Fruit fly (Drosophila melanogaster) whole organism, embryonic: ENCODE results near the gene Teh1.

Source experiments
- Aef1 ChIP-seq: fragments of 200-800 bp; sonication (Bioruptor generic); IDR thresholded peaks from 3 replicates; pipeline ENCODE4 v1.3.6; 2022; ENCODE audit warnings: missing biosample characterization, missing genetic modification characterization
- Atf3 ChIP-seq: fragments of 200-800 bp; sonication (Bioruptor generic); optimal IDR thresholded peaks from 3 replicates; lab custom pipeline; 2016; ENCODE audit warnings: missing biosample characterization, missing genetic modification characterization
- Atf6 ChIP-seq: fragments of 200-800 bp; sonication (Bioruptor generic); IDR thresholded peaks from 2 replicates; pipeline ENCODE4 v1.3.6; 2022; ENCODE audit warnings: missing biosample characterization, missing genetic modification characterization
- CG10654 ChIP-seq: fragments of 200-800 bp; sonication (Bioruptor generic); optimal IDR thresholded peaks from 2 replicates; lab custom pipeline; 2016; ENCODE audit warnings: missing biosample characterization, missing genetic modification characterization
- CG11504 ChIP-seq: fragments of 200-800 bp; sonication (Bioruptor generic); optimal IDR thresholded peaks from 3 replicates; lab custom pipeline; 2019; ENCODE audit warnings: missing biosample characterization, mild to moderate bottlenecking, missing genetic modification characterization, moderate library complexity
- CG12071 ChIP-seq: fragments of 200-800 bp; sonication (Bioruptor generic); optimal IDR thresholded peaks from 3 replicates; lab custom pipeline; 2018; ENCODE audit warnings: missing biosample characterization, mild to moderate bottlenecking, missing genetic modification characterization
- CG12236 ChIP-seq: fragments of 200-800 bp; sonication (Bioruptor generic); optimal IDR thresholded peaks from 2 replicates; lab custom pipeline; 2016; ENCODE audit warnings: missing biosample characterization, missing genetic modification characterization
- CG15073 ChIP-seq: fragments of 200-800 bp; sonication (Bioruptor generic); optimal IDR thresholded peaks from 2 replicates; lab custom pipeline; 2016; ENCODE audit warnings: missing biosample characterization, missing genetic modification characterization
- CG16779 ChIP-seq: fragments of 200-800 bp; sonication (Bioruptor generic); IDR thresholded peaks from 2 replicates; pipeline ENCODE4 v1.3.6; 2022; ENCODE audit warnings: missing biosample characterization, missing genetic modification characterization
- CG17359 ChIP-seq: fragments of 200-800 bp; sonication (Bioruptor generic); optimal IDR thresholded peaks from 3 replicates; lab custom pipeline; 2018; ENCODE audit warnings: missing biosample characterization, mild to moderate bottlenecking, missing genetic modification characterization, moderate library complexity
- CG17385 ChIP-seq: fragments of 200-800 bp; sonication (Bioruptor generic); optimal IDR thresholded peaks from 3 replicates; lab custom pipeline; 2018; ENCODE audit warnings: missing biosample characterization, mild to moderate bottlenecking, missing genetic modification characterization
- CG17912 ChIP-seq: fragments of 200-800 bp; sonication (Bioruptor generic); optimal IDR thresholded peaks from 2 replicates; lab custom pipeline; 2018; ENCODE audit warnings: missing biosample characterization, mild to moderate bottlenecking, missing genetic modification characterization
- CG2875 ChIP-seq: fragments of 200-800 bp; sonication (Bioruptor generic); optimal IDR thresholded peaks from 2 replicates; lab custom pipeline; 2017; ENCODE audit warnings: missing biosample characterization, mild to moderate bottlenecking, missing genetic modification characterization, missing genetic modification reagents
- CG34422 ChIP-seq: fragments of 200-800 bp; sonication (Bioruptor generic); IDR thresholded peaks from 3 replicates; pipeline ENCODE4 v1.3.6; 2022; ENCODE audit warnings: missing biosample characterization, missing genetic modification characterization
- CG4282 ChIP-seq: fragments of 200-800 bp; sonication (Bioruptor generic); optimal IDR thresholded peaks from 2 replicates; lab custom pipeline; 2016; ENCODE audit warnings: missing biosample characterization, missing genetic modification characterization
- CG5180 ChIP-seq: fragments of 200-800 bp; sonication (Bioruptor generic); optimal IDR thresholded peaks from 3 replicates; lab custom pipeline; 2017; ENCODE audit warnings: missing biosample characterization, missing genetic modification characterization, mild to moderate bottlenecking, moderate library complexity, missing genetic modification reagents
- CG6689 ChIP-seq: fragments of 200-800 bp; sonication (Bioruptor generic); IDR thresholded peaks from 2 replicates; pipeline ENCODE4 v1.3.6; 2022; ENCODE audit warnings: missing biosample characterization, missing genetic modification characterization
- CG7963 ChIP-seq: fragments of 200-800 bp; sonication (Bioruptor generic); IDR thresholded peaks from 3 replicates; pipeline ENCODE4 v1.3.6; 2022; ENCODE audit warnings: missing biosample characterization, missing genetic modification characterization; ENCODE audit not compliant: partially characterized antibody
- CG8359 ChIP-seq: fragments of 200-800 bp; sonication (Bioruptor generic); optimal IDR thresholded peaks from 2 replicates; lab custom pipeline; 2017; ENCODE audit warnings: missing biosample characterization, mild to moderate bottlenecking, missing genetic modification characterization, borderline replicate concordance
- CG9437 ChIP-seq: fragments of 200-800 bp; sonication (Bioruptor generic); optimal IDR thresholded peaks from 2 replicates; lab custom pipeline; 2018; ENCODE audit warnings: missing biosample characterization, mild to moderate bottlenecking, missing genetic modification characterization
- CG9727 ChIP-seq: fragments of 200-800 bp; sonication (Bioruptor generic); optimal IDR thresholded peaks from 3 replicates; lab custom pipeline; 2017; ENCODE audit warnings: missing biosample characterization, mild to moderate bottlenecking, missing genetic modification characterization
- Dad ChIP-seq: fragments of 200-800 bp; sonication (Bioruptor generic); optimal IDR thresholded peaks from 3 replicates; lab custom pipeline; 2016; ENCODE audit warnings: missing biosample characterization, missing genetic modification characterization
- Dref ChIP-seq: fragments of 200-800 bp; sonication (Bioruptor generic); IDR thresholded peaks from 2 replicates; pipeline ENCODE4 v1.3.6; 2022; ENCODE audit warnings: missing biosample characterization, missing genetic modification characterization
- Gug ChIP-seq: fragments of 200-800 bp; sonication (Bioruptor generic); IDR thresholded peaks from 4 replicates; pipeline ENCODE4 v1.3.6; 2022; ENCODE audit warnings: missing biosample characterization, missing genetic modification characterization
- MTF-1 ChIP-seq: fragments of 200-800 bp; sonication (Bioruptor generic); optimal IDR thresholded peaks from 2 replicates; lab custom pipeline; 2018; ENCODE audit warnings: missing biosample characterization, mild to moderate bottlenecking, missing genetic modification characterization, borderline replicate concordance
- Mes4 ChIP-seq: fragments of 200-800 bp; sonication (Bioruptor generic); optimal IDR thresholded peaks from 2 replicates; lab custom pipeline; 2016; ENCODE audit warnings: missing biosample characterization, missing genetic modification characterization
- Mrtf ChIP-seq: fragments of 200-800 bp; sonication (Bioruptor generic); IDR thresholded peaks from 3 replicates; pipeline ENCODE4 v1.3.6; 2022; ENCODE audit warnings: missing biosample characterization, missing genetic modification characterization
- PHDP ChIP-seq: fragments of 200-800 bp; sonication (Bioruptor generic); optimal IDR thresholded peaks from 3 replicates; lab custom pipeline; 2018; ENCODE audit warnings: missing biosample characterization, mild to moderate bottlenecking, missing genetic modification characterization, moderate library complexity
- Pdp1 ChIP-seq, 2 experiments: fragments of 200-800 bp; sonication (Bioruptor generic); optimal IDR thresholded peaks; 3 replicates each; lab custom pipeline; 2016; ENCODE audit warnings: missing biosample characterization in 2 of 2, missing genetic modification characterization in 2 of 2, mild to moderate bottlenecking in 1 of 2, moderate library complexity in 1 of 2
- Six4 ChIP-seq: fragments of 200-800 bp; sonication (Bioruptor generic); optimal IDR thresholded peaks from 2 replicates; lab custom pipeline; 2016; ENCODE audit warnings: missing biosample characterization, missing genetic modification characterization
- Sox100B ChIP-seq: fragments of 200-800 bp; sonication (Bioruptor generic); optimal IDR thresholded peaks from 3 replicates; lab custom pipeline; 2018; ENCODE audit warnings: missing biosample characterization, mild to moderate bottlenecking, missing genetic modification characterization
- Vsx1 ChIP-seq: fragments of 200-800 bp; sonication (Bioruptor generic); optimal IDR thresholded peaks from 2 replicates; lab custom pipeline; 2017; ENCODE audit warnings: missing biosample characterization, mild to moderate bottlenecking, missing genetic modification characterization, missing genetic modification reagents
- al ChIP-seq: fragments of 200-800 bp; sonication (Bioruptor generic); IDR thresholded peaks from 2 replicates; pipeline ENCODE4 v1.3.6; 2022; ENCODE audit warnings: missing biosample characterization, missing genetic modification characterization
- amos ChIP-seq: fragments of 200-800 bp; sonication (Bioruptor generic); IDR thresholded peaks from 2 replicates; pipeline ENCODE4 v1.3.6; 2022; ENCODE audit warnings: missing biosample characterization, missing genetic modification characterization; ENCODE audit not compliant: partially characterized antibody
- aop ChIP-seq: fragments of 200-800 bp; sonication (Bioruptor generic); IDR thresholded peaks from 2 replicates; pipeline ENCODE4 v1.3.6; 2022; ENCODE audit warnings: missing biosample characterization, missing genetic modification characterization
- ap ChIP-seq: fragments of 200-800 bp; sonication (Bioruptor generic); IDR thresholded peaks from 2 replicates; pipeline ENCODE4 v1.3.6; 2022; ENCODE audit warnings: missing biosample characterization, missing genetic modification characterization
- ci ChIP-seq: fragments of 200-800 bp; sonication (Bioruptor generic); IDR thresholded peaks from 3 replicates; pipeline ENCODE4 v1.3.6; 2022; ENCODE audit warnings: missing biosample characterization, missing genetic modification characterization
- crc ChIP-seq: fragments of 200-800 bp; sonication (Bioruptor generic); optimal IDR thresholded peaks from 2 replicates; lab custom pipeline; 2016; ENCODE audit warnings: missing biosample characterization, missing genetic modification characterization
- disco-r ChIP-seq: fragments of 200-800 bp; sonication (Bioruptor generic); optimal IDR thresholded peaks from 2 replicates; lab custom pipeline; 2016; ENCODE audit warnings: missing biosample characterization, missing genetic modification characterization
- dysf ChIP-seq: fragments of 200-800 bp; sonication (Bioruptor generic); IDR thresholded peaks from 3 replicates; pipeline ENCODE4 v1.3.6; 2022; ENCODE audit warnings: missing biosample characterization, missing genetic modification characterization
- esg ChIP-seq: fragments of 200-800 bp; sonication (Bioruptor generic); conservative IDR thresholded peaks from 2 replicates; pipeline ENCODE4 v1.3.6; 2022; ENCODE audit warnings: missing biosample characterization, missing genetic modification characterization
- eve ChIP-seq, 2 experiments: fragments of >200 bp; optimal IDR thresholded peaks; 2 replicates each; lab custom pipeline; 2017; ENCODE audit warnings: missing biosample characterization in 2 of 2, missing genetic modification characterization in 2 of 2
- exex ChIP-seq: fragments of 200-800 bp; sonication (Bioruptor generic); optimal IDR thresholded peaks from 4 replicates; lab custom pipeline; 2018; ENCODE audit warnings: missing biosample characterization, mild to moderate bottlenecking, missing genetic modification characterization, moderate library complexity
- mam ChIP-seq: fragments of 200-800 bp; sonication (Bioruptor generic); optimal IDR thresholded peaks from 3 replicates; lab custom pipeline; 2016; ENCODE audit warnings: missing biosample characterization, missing genetic modification characterization
- org-1 ChIP-seq: fragments of 200-800 bp; sonication (Bioruptor generic); optimal IDR thresholded peaks from 2 replicates; lab custom pipeline; 2017; ENCODE audit warnings: missing biosample characterization, missing genetic modification characterization
- sd ChIP-seq: fragments of 200-800 bp; sonication (Bioruptor generic); optimal IDR thresholded peaks from 3 replicates; lab custom pipeline; 2018; ENCODE audit warnings: missing biosample characterization, mild to moderate bottlenecking, missing genetic modification characterization, moderate library complexity
- sens-2 ChIP-seq: fragments of 200-800 bp; sonication (Bioruptor generic); IDR thresholded peaks from 2 replicates; pipeline ENCODE4 v1.3.6; 2022; ENCODE audit warnings: missing biosample characterization, missing genetic modification characterization
- slou ChIP-seq: fragments of 200-800 bp; sonication (Bioruptor generic); optimal IDR thresholded peaks from 3 replicates; lab custom pipeline; 2016; ENCODE audit warnings: missing biosample characterization, missing genetic modification characterization
- sqz ChIP-seq: fragments of 200-800 bp; sonication (Bioruptor generic); optimal IDR thresholded peaks from 3 replicates; lab custom pipeline; 2018; ENCODE audit warnings: missing biosample characterization, mild to moderate bottlenecking, missing genetic modification characterization
- zf30C ChIP-seq: fragments of 200-800 bp; sonication (Bioruptor generic); optimal IDR thresholded peaks from 3 replicates; lab custom pipeline; 2018; ENCODE audit warnings: missing biosample characterization, mild to moderate bottlenecking, missing genetic modification characterization

Teh1 gene

dm6 chr3R:9791177-9791806 is 76.6 kb downstream of the Teh1 start, which contains the start of the genes CG12945 and CG8507 (continued):
- TF ChIP-seq sqz (GFP tag; lab: Kevin White, UChicago) (no peak), Aef1 (GFP tag; lab: Robert Waterston, UW) (no peak), CG9727 (peak; percentile 42), exex (no peak), eve (GFP tag; optimal IDR thresholded peaks at IDR 0.05; lab: Kevin White, UChicago) (no peak), Atf6 (no peak; the same call in 1 of the 2 replicates), dysf (GFP tag; lab: Robert Waterston, UW) (peak; percentile 34; the same call in 1 of the 3 replicates), Mrtf (GFP tag; lab: Robert Waterston, UW) (no peak), al (GFP tag; lab: Robert Waterston, UW) (peak; percentile 37; the same call in 1 of the 2 replicates), CG12236 (no peak), Atf3 (GFP tag; lab: Kevin White, UChicago) (no peak), CG6689 (0 out of 2 replicates have a peak, but pooled peaks have one; percentile 9), aop (GFP tag; lab: Robert Waterston, UW) (no peak), amos (GFP tag; lab: Robert Waterston, UW) (no peak), slou (no peak), CG17912 (no peak), mam (GFP tag; lab: Kevin White, UChicago) (peak; percentile 44), Mes4 (GFP tag; lab: Kevin White, UChicago) (no peak), CG17385 (GFP tag; lab: Kevin White, UChicago) (no peak), PHDP (tag; lab: Kevin White, UChicago) (peak; percentile 48), CG16779 (GFP tag; lab: Robert Waterston, UW) (no peak), CG2875 (GFP tag; lab: Kevin White, UChicago) (no peak), sd (no peak), crc (GFP tag; lab: Kevin White, UChicago) (no peak), CG11504 (tag; lab: Kevin White, UChicago) (no peak), CG5180 (GFP tag; lab: Kevin White, UChicago) (no peak), CG8359 (GFP tag; lab: Kevin White, UChicago) (no peak), Six4 (GFP tag; lab: Kevin White, UChicago) (no peak), CG9437 (GFP tag; lab: Kevin White, UChicago) (peak; percentile 33), Gug (GFP tag; lab: Robert Waterston, UW) (peak; percentile 36; the same call in 1 of the 4 replicates), CG4282 (GFP tag; lab: Kevin White, UChicago) (no peak), Vsx1 (GFP tag; lab: Kevin White, UChicago) (no peak), CG34422 (no peak), CG7963 (GFP tag; lab: Robert Waterston, UW) (no peak), Pdp1 (GFP tag; optimal IDR thresholded peaks at IDR 0.05; lab: Kevin White, UChicago) (peak; percentile 56 to 59), MTF-1 (GFP tag; lab: Kevin White, UChicago) (no peak), ap (no peak), sens-2 (GFP tag; lab: Robert Waterston, UW) (no peak), CG10654 (peak; percentile 4), CG15073 (no peak), Dad (GFP tag; lab: Kevin White, UChicago) (peak; percentile 26), esg (no peak; the same call in 1 of the 2 replicates), Sox100B (GFP tag; lab: Kevin White, UChicago) (no peak), disco-r (GFP tag; lab: Kevin White, UChicago) (no peak), CG12071 (GFP tag; lab: Kevin White, UChicago) (no peak), CG17359 (tag; lab: Kevin White, UChicago) (no peak), Dref (no peak), org-1 (GFP tag; lab: Kevin White, UChicago) (no peak), ci (GFP tag; lab: Robert Waterston, UW) (no peak), zf30C (GFP tag; lab: Kevin White, UChicago) (no peak)
